Worm (Caenorhabditis elegans) whole organism, dauer: ENCODE data around the gene lin-23.

ENCODE experiments used
- unc-62 ChIP-seq: sonication (generic microtip); optimal IDR thresholded peaks from 2 replicates; lab custom pipeline; 2017; ENCODE audit warnings: missing biosample characterization, missing genetic modification reagents, missing genetic modification characterization

Gene lin-23

ce11 chrII:6419163-6419562, 48.1 kb downstream of the lin-23 start:
- no peak for TF ChIP-seq unc-62 (GFP tag; lab: Kevin White, UChicago)

ce11 chrII:6422812-6423211, 51.7 kb downstream of the lin-23 start, which contains the start of gene K03H9.3:
Gene K03H9.3 (plus strand): TSS chrII:6423112.
- TF ChIP-seq unc-62 (GFP tag; lab: Kevin White, UChicago): no peak
